Fruit fly (Drosophila melanogaster) whole organism, embryonic: ENCODE results near the gene CG14715.

Experiments
- CG12391 ChIP-seq: fragments of 200-800 bp; sonication (Bioruptor generic); optimal IDR thresholded peaks from 3 replicates; lab custom pipeline; 2018; ENCODE audit warnings: missing biosample characterization, mild to moderate bottlenecking, missing genetic modification characterization, moderate library complexity
- chinmo ChIP-seq: fragments of 200-800 bp; sonication (Bioruptor generic); IDR thresholded peaks from 4 replicates; pipeline ENCODE4 v1.3.6; 2022; ENCODE audit warnings: missing biosample characterization, missing genetic modification characterization; ENCODE audit not compliant: partially characterized antibody
- sim ChIP-seq: fragments of 200-800 bp; sonication (Bioruptor generic); IDR thresholded peaks from 2 replicates; pipeline ENCODE4 v1.3.6; 2022; ENCODE audit warnings: missing biosample characterization, missing genetic modification characterization

dm6 chr3R:11661712-11662111, 12.3 kb upstream of the CG14715 start:
- TF ChIP-seq chinmo (GFP tag; lab: Robert Waterston, UW) = no peak
- TF ChIP-seq CG12391 (tag; lab: Kevin White, UChicago) = peak; percentile 59
- TF ChIP-seq sim (GFP tag; lab: Robert Waterston, UW) = 0 out of 2 replicates have a peak, but pooled peaks have one; percentile 9
